Worm (Caenorhabditis elegans): ENCODE data around the gene T26C11.9.

DNA sequence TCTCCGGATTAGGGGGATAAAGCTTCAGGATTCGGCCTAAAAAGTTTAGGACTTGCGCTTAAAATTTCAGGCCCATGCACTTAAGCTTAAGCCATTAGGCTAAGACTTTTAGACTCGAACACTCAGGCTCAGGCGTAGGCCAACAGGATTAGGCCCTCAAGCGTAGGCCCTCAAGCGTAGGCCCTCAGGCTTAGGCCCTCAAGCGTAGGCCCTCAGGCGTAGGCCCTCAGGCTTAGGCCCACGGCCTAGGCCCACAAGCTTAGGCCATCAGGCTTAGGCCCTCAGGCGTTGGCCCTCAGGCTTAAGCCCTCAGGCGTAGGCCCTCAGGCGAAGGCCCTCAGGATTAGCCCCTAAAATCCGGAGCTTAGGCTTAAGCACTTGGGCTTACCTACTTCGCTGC is 3.1 kb downstream of the T26C11.9 start:
- TF ChIP-seq lin-39 (tag; optimal IDR thresholded peaks at IDR 0.05): no peak
- TF ChIP-seq nhr-76 (tag; optimal IDR thresholded peaks at IDR 0.05): no peak
- TF ChIP-seq ama-1 (optimal IDR thresholded peaks at IDR 0.05): no peak
- TF ChIP-seq fos-1 (tag; optimal IDR thresholded peaks at IDR 0.05): no peak
- TF ChIP-seq ceh-9 (tag; optimal IDR thresholded peaks at IDR 0.05): no peak
- TF ChIP-seq unc-62 (GFP tag; optimal IDR thresholded peaks at IDR 0.05): no peak
- no peak for TF ChIP-seq nhr-23 (tag; optimal IDR thresholded peaks at IDR 0.05)
- no peak for TF ChIP-seq ztf-11 (tag; optimal IDR thresholded peaks at IDR 0.05)
- no peak for TF ChIP-seq mdl-1 (tag; optimal IDR thresholded peaks at IDR 0.05)
- no peak for TF ChIP-seq nhr-12 (tag; optimal IDR thresholded peaks at IDR 0.05)
- TF ChIP-seq pha-4 (tag; optimal IDR thresholded peaks at IDR 0.05): no peak
- no peak for TF ChIP-seq skn-1 (tag; optimal IDR thresholded peaks at IDR 0.05)

Measured in whole organism, L3 larva.